Fruit fly (Drosophila melanogaster): ENCODE results near the gene CG6168.
A peak's percentile ranks its signal among the peaks of the same experiment; 100 is the strongest.

Gene CG6168

DNA sequence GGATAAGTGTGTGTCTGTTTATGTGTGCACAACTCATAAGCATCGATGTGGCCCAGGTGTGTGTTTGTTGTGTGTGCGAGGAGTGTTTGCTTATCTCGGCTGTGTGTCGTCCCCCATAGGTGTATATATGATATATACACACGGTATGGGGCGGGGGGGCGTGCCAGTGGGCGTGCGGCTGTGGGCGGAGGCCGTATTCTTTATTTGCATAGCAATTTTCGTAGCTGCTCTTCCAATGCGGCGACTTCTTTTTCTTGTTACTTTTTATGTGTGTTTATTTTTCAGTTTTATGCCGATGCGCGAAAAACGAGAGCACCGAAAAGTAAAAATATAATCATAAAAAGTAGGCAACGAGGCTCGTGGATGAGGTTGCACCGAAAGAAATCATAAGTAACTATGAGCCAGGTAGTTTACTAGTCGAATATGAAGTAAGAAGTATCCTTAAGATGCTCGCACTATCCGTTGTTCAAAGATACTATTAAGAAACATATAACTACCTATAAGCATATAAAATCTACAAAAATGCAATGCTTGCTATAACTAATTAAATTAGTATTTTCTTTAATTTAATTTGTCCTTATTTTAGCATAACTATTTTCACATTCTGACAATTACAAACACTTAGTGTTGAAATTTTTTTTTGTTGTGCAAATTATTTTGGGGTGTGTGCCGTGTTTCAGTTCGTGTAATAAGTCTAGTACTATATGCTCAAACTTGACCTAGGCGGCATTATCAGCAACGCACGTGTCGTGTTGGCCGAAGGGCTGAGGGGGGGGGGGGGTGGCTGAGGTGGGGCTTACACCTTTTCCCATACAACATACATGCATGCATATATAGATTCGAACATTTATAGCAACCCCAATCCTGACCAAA is 42.8 kb downstream of the CG6168 start (continued):
- TF ChIP-seq CG6808 (GFP tag; optimal IDR thresholded peaks at IDR 0.05) (no peak), Blimp-1 (GFP tag; optimal IDR thresholded peaks at IDR 0.05) (no peak), Eip93F (GFP tag; optimal IDR thresholded peaks at IDR 0.05) (no peak), Sox102F (GFP tag; optimal IDR thresholded peaks at IDR 0.05) (no peak), fd59A (GFP tag; optimal IDR thresholded peaks at IDR 0.05) (no peak), lz (GFP tag; optimal IDR thresholded peaks at IDR 0.05) (no peak), CG4318 (GFP tag; optimal IDR thresholded peaks at IDR 0.05) (no peak), spab (GFP tag; optimal IDR thresholded peaks at IDR 0.05) (no peak), CG15336 (GFP tag; IDR thresholded peaks at IDR 0.05) (peak; percentile 43; the same call in 1 of the 2 replicates), CG6854 (GFP tag; optimal IDR thresholded peaks at IDR 0.05) (no peak), eg (GFP tag; IDR thresholded peaks at IDR 0.05) (0 out of 3 replicates have a peak, but pooled peaks have one; percentile 12), fd85E (GFP tag; optimal IDR thresholded peaks at IDR 0.05) (no peak), CG31627 (GFP tag; optimal IDR thresholded peaks at IDR 0.05) (no peak), CG8319 (GFP tag; optimal IDR thresholded peaks at IDR 0.05) (no peak), Lpt (GFP tag; optimal IDR thresholded peaks at IDR 0.05) (no peak), Sox14 (GFP tag; optimal IDR thresholded peaks at IDR 0.05) (no peak), dsx (GFP tag; optimal IDR thresholded peaks at IDR 0.05; ENCODE audit: poor library complexity, severe bottlenecking) (no peak), Eip78C (GFP tag) (peak; percentile 81), CG11762 (GFP tag; optimal IDR thresholded peaks at IDR 0.05; ENCODE audit: insufficient read depth) (no peak), achi (GFP tag; optimal IDR thresholded peaks at IDR 0.05) (peak; percentile 16), CG11294 (GFP tag; IDR thresholded peaks at IDR 0.05) (no peak), CG3919 (GFP tag; optimal IDR thresholded peaks at IDR 0.05) (no peak), CG3032 (tag; optimal IDR thresholded peaks at IDR 0.05) (no peak), CG1621 (tag; optimal IDR thresholded peaks at IDR 0.05) (no peak), cyc (GFP tag; optimal IDR thresholded peaks at IDR 0.05) (no peak), CG6163 (GFP tag; IDR thresholded peaks at IDR 0.05) (no peak), Gug (GFP tag; IDR thresholded peaks at IDR 0.05) (no peak), fkh (GFP tag; optimal IDR thresholded peaks at IDR 0.05) (peak; percentile 93), CG7368 (GFP tag; optimal IDR thresholded peaks at IDR 0.05) (no peak), dac (GFP tag; optimal IDR thresholded peaks at IDR 0.05) (no peak), salr (GFP tag; optimal IDR thresholded peaks at IDR 0.05) (no peak), Met (GFP tag; optimal IDR thresholded peaks at IDR 0.05) (no peak), CG10669 (GFP tag; optimal IDR thresholded peaks at IDR 0.05) (no peak), topi (GFP tag; optimal IDR thresholded peaks at IDR 0.05) (no peak), svp (GFP tag) (no peak)

DNA sequence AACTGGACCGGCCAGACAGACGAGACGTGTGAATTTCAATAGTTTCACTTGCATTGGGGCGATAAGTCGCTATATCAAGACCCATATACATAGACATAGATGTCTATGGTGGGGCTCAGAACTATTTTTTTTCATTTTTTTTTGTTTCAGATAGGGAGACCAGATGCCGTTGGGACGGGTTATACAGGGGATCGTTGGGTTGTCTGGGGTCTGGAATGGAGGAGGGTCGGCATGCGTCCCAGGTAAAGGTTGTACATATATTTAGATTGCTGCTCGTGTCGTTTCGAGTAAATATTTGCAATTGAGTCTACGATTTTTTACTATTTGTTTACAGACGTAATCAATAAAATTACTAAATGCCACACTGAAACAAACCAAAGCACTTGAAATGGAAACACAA is 45.5 kb downstream of the CG6168 start:
- TF ChIP-seq CG3032 (tag; optimal IDR thresholded peaks at IDR 0.05) (no peak), Eip78C (GFP tag) (peak; percentile 28), CG11294 (GFP tag; IDR thresholded peaks at IDR 0.05) (no peak), Ets21C (GFP tag; optimal IDR thresholded peaks at IDR 0.05) (no peak), fkh (GFP tag; optimal IDR thresholded peaks at IDR 0.05) (peak; percentile 70), CG15336 (GFP tag; IDR thresholded peaks at IDR 0.05) (no peak), CG7368 (GFP tag; optimal IDR thresholded peaks at IDR 0.05) (no peak), CG10631 (GFP tag; optimal IDR thresholded peaks at IDR 0.05) (no peak), Hr39 (GFP tag; optimal IDR thresholded peaks at IDR 0.05) (no peak)
